Worm (Caenorhabditis elegans) whole organism, late embryonic: ENCODE results near the gene C33H5.13.

Experiments
- gmeb-2 ChIP-seq: sonication (generic microtip); optimal IDR thresholded peaks from 2 replicates; lab custom pipeline; 2016; ENCODE audit warnings: missing genetic modification characterization, inconsistent platforms, missing compliant biosample characterization
- hlh-15 ChIP-seq: sonication (generic microtip); optimal IDR thresholded peaks from 2 replicates; lab custom pipeline; 2016; ENCODE audit warnings: missing genetic modification characterization, missing compliant biosample characterization
- hlh-30 ChIP-seq: sonication (generic microtip); optimal IDR thresholded peaks from 2 replicates; lab custom pipeline; 2017; ENCODE audit warnings: antibody characterized with exemption, missing genetic modification characterization, missing compliant biosample characterization; ENCODE audit not compliant: insufficient read depth
- mec-3 ChIP-seq: sonication (generic microtip); optimal IDR thresholded peaks from 2 replicates; lab custom pipeline; 2016; ENCODE audit warnings: borderline replicate concordance, missing genetic modification characterization, missing compliant biosample characterization
- nfya-1 ChIP-seq: sonication (generic microtip); optimal IDR thresholded peaks from 2 replicates; lab custom pipeline; 2017; ENCODE audit warnings: missing genetic modification characterization, mild to moderate bottlenecking, missing compliant biosample characterization, antibody characterized with exemption, moderate library complexity
- unc-86 ChIP-seq: sonication (generic microtip); optimal IDR thresholded peaks from 2 replicates; lab custom pipeline; 2016; ENCODE audit warnings: missing genetic modification characterization, missing compliant biosample characterization

ce11 chrIV:7808583-7808982 is 16.5 kb upstream of the C33H5.13 start, which contains the start of gene C33H5.1:
- TF ChIP-seq nfya-1 (tag; lab: Kevin White, UChicago) (no peak), hlh-15 (no peak), unc-86 (tag; lab: Kevin White, UChicago) (no peak), mec-3 (tag; lab: Kevin White, UChicago) (no peak), hlh-30 (tag; lab: Kevin White, UChicago) (no peak), gmeb-2 (tag; lab: Kevin White, UChicago) (no peak)
